Fruit fly (Drosophila melanogaster) whole organism, embryonic: ENCODE measurements around the gene aux.

Experiments
- Atf-2 ChIP-seq: fragments of 200-800 bp; sonication (Bioruptor generic); optimal IDR thresholded peaks from 2 replicates; lab custom pipeline; 2016; ENCODE audit warnings: missing biosample characterization, missing genetic modification characterization
- B-H1 ChIP-seq: fragments of 200-800 bp; sonication (Bioruptor generic); IDR thresholded peaks from 3 replicates; pipeline ENCODE4 v1.3.6; 2022; ENCODE audit warnings: missing biosample characterization, missing genetic modification characterization
- CG10431 ChIP-seq: fragments of 200-800 bp; sonication (Bioruptor generic); optimal IDR thresholded peaks from 3 replicates; lab custom pipeline; 2018; ENCODE audit warnings: missing biosample characterization, mild to moderate bottlenecking, missing genetic modification characterization
- CG11093 ChIP-seq: fragments of 200-800 bp; sonication (Bioruptor generic); IDR thresholded peaks from 3 replicates; pipeline ENCODE4 v1.3.6; 2022; ENCODE audit warnings: missing biosample characterization, missing genetic modification characterization
- CG11695 ChIP-seq: fragments of 200-800 bp; sonication (Bioruptor generic); IDR thresholded peaks from 3 replicates; pipeline ENCODE4 v1.3.6; 2022; ENCODE audit warnings: missing biosample characterization, missing genetic modification characterization
- CG12155 ChIP-seq: fragments of 200-800 bp; sonication (Bioruptor generic); optimal IDR thresholded peaks from 3 replicates; lab custom pipeline; 2016; ENCODE audit warnings: missing biosample characterization, missing genetic modification characterization
- CG13624 ChIP-seq: fragments of 200-800 bp; sonication (Bioruptor generic); optimal IDR thresholded peaks from 2 replicates; lab custom pipeline; 2016; ENCODE audit warnings: missing biosample characterization, missing genetic modification characterization
- CG14965 ChIP-seq: fragments of 200-800 bp; sonication (Bioruptor generic); optimal IDR thresholded peaks from 2 replicates; lab custom pipeline; 2016; ENCODE audit warnings: missing biosample characterization, missing genetic modification characterization, borderline replicate concordance
- CG15073 ChIP-seq: fragments of 200-800 bp; sonication (Bioruptor generic); optimal IDR thresholded peaks from 2 replicates; lab custom pipeline; 2016; ENCODE audit warnings: missing biosample characterization, missing genetic modification characterization
- CG16813 ChIP-seq: fragments of 200-800 bp; sonication (Bioruptor generic); IDR thresholded peaks from 3 replicates; pipeline ENCODE4 v1.3.6; 2022; ENCODE audit warnings: missing biosample characterization, missing genetic modification characterization; ENCODE audit not compliant: partially characterized antibody
- CG16863 ChIP-seq: fragments of 200-800 bp; sonication (Bioruptor generic); optimal IDR thresholded peaks from 3 replicates; lab custom pipeline; 2016; ENCODE audit warnings: missing biosample characterization, missing genetic modification characterization
- CG17328 ChIP-seq: fragments of 200-800 bp; sonication (Bioruptor generic); IDR thresholded peaks from 2 replicates; pipeline ENCODE4 v1.3.6; 2022; ENCODE audit warnings: missing biosample characterization, missing genetic modification characterization
- CG17361 ChIP-seq: fragments of 200-800 bp; sonication (Bioruptor generic); IDR thresholded peaks from 3 replicates; pipeline ENCODE4 v1.3.6; 2022; ENCODE audit warnings: missing biosample characterization, missing genetic modification characterization
- CG2889 ChIP-seq: fragments of 200-800 bp; sonication (Bioruptor generic); IDR thresholded peaks from 3 replicates; pipeline ENCODE4 v1.3.6; 2022; ENCODE audit warnings: missing biosample characterization, missing genetic modification characterization
- CG42726 ChIP-seq: fragments of 200-800 bp; sonication (Bioruptor generic); IDR thresholded peaks from 2 replicates; pipeline ENCODE4 v1.3.6; 2022; ENCODE audit warnings: missing biosample characterization, missing genetic modification characterization; ENCODE audit not compliant: partially characterized antibody
- CG4328 ChIP-seq: fragments of 200-800 bp; sonication (Bioruptor generic); optimal IDR thresholded peaks from 3 replicates; lab custom pipeline; 2017; ENCODE audit warnings: missing biosample characterization, missing genetic modification reagents, missing genetic modification characterization
- CG5953 ChIP-seq: fragments of 200-800 bp; sonication (Bioruptor generic); IDR thresholded peaks from 2 replicates; pipeline ENCODE4 v1.3.6; 2022; ENCODE audit warnings: missing biosample characterization, missing genetic modification characterization
- CG6272 ChIP-seq: fragments of 200-800 bp; sonication (Bioruptor generic); IDR thresholded peaks from 2 replicates; pipeline ENCODE4 v1.3.6; 2022; ENCODE audit warnings: missing biosample characterization, missing genetic modification characterization
- CG8388 ChIP-seq: fragments of 200-800 bp; sonication (Bioruptor generic); optimal IDR thresholded peaks from 2 replicates; lab custom pipeline; 2019; ENCODE audit warnings: missing biosample characterization, mild to moderate bottlenecking, missing genetic modification characterization, moderate library complexity
- CG8478 ChIP-seq: fragments of >200 bp; optimal IDR thresholded peaks from 2 replicates; lab custom pipeline; 2018
- CG8765 ChIP-seq: fragments of 200-800 bp; sonication (Bioruptor generic); IDR thresholded peaks from 2 replicates; pipeline ENCODE4 v1.3.6; 2022; ENCODE audit warnings: missing biosample characterization, missing genetic modification characterization
- CG9817 ChIP-seq: fragments of 200-800 bp; sonication (Bioruptor generic); optimal IDR thresholded peaks from 2 replicates; lab custom pipeline; 2018; ENCODE audit warnings: missing biosample characterization, mild to moderate bottlenecking, missing genetic modification characterization, moderate library complexity
- CG9932 ChIP-seq: fragments of 200-800 bp; sonication (Bioruptor generic); IDR thresholded peaks from 2 replicates; pipeline ENCODE4 v1.3.6; 2022; ENCODE audit warnings: missing biosample characterization, missing genetic modification characterization
- Camta ChIP-seq: fragments of 200-800 bp; sonication (Bioruptor generic); optimal IDR thresholded peaks from 2 replicates; lab custom pipeline; 2016; ENCODE audit warnings: missing biosample characterization, missing genetic modification characterization
- E2f1 ChIP-seq: fragments of 200-800 bp; sonication (Bioruptor generic); IDR thresholded peaks from 2 replicates; pipeline ENCODE4 v1.3.6; 2022; ENCODE audit warnings: missing biosample characterization, missing genetic modification characterization
- Elba2 ChIP-seq: fragments of 200-800 bp; sonication (Bioruptor generic); optimal IDR thresholded peaks from 3 replicates; lab custom pipeline; 2016; ENCODE audit warnings: missing biosample characterization, missing genetic modification characterization
- Ets65A ChIP-seq: fragments of 200-800 bp; sonication (Bioruptor generic); peaks from one replicate; lab custom pipeline; 2016; ENCODE audit warnings: missing biosample characterization, missing genetic modification characterization
- Gug ChIP-seq: fragments of 200-800 bp; sonication (Bioruptor generic); IDR thresholded peaks from 4 replicates; pipeline ENCODE4 v1.3.6; 2022; ENCODE audit warnings: missing biosample characterization, missing genetic modification characterization
- Tbp ChIP-seq: fragments of >200 bp; optimal IDR thresholded peaks from 2 replicates; lab custom pipeline; 2018; ENCODE audit warnings: missing biosample characterization, missing genetic modification characterization
- Vsx1 ChIP-seq: fragments of 200-800 bp; sonication (Bioruptor generic); optimal IDR thresholded peaks from 2 replicates; lab custom pipeline; 2017; ENCODE audit warnings: missing biosample characterization, mild to moderate bottlenecking, missing genetic modification characterization, missing genetic modification reagents
- Xrp1 ChIP-seq: fragments of 200-800 bp; sonication (Bioruptor generic); IDR thresholded peaks from 2 replicates; pipeline ENCODE4 v1.3.6; 2022; ENCODE audit warnings: missing biosample characterization, missing genetic modification characterization
- YL-1 ChIP-seq: fragments of 200-800 bp; sonication (Bioruptor generic); optimal IDR thresholded peaks from 3 replicates; lab custom pipeline; 2017; ENCODE audit warnings: missing biosample characterization, mild to moderate bottlenecking, missing genetic modification characterization
- bowl ChIP-seq: fragments of 200-800 bp; sonication (Bioruptor generic); IDR thresholded peaks from 2 replicates; pipeline ENCODE4 v1.3.6; 2022; ENCODE audit warnings: missing biosample characterization, missing genetic modification characterization
- cato ChIP-seq: fragments of 200-800 bp; sonication (Bioruptor generic); optimal IDR thresholded peaks from 2 replicates; lab custom pipeline; 2016; ENCODE audit warnings: missing biosample characterization, missing genetic modification characterization, borderline replicate concordance
- croc ChIP-seq: fragments of 200-800 bp; sonication (Bioruptor generic); conservative IDR thresholded peaks from 3 replicates; pipeline ENCODE4 v1.3.6; 2022; ENCODE audit warnings: missing biosample characterization, missing genetic modification characterization
- fd3F ChIP-seq: fragments of 200-800 bp; sonication (Bioruptor generic); optimal IDR thresholded peaks from 2 replicates; lab custom pipeline; 2018; ENCODE audit warnings: missing biosample characterization, mild to moderate bottlenecking, missing genetic modification characterization, moderate library complexity
- grau ChIP-seq: fragments of 200-800 bp; optimal IDR thresholded peaks from 3 replicates; lab custom pipeline; 2019; ENCODE audit warnings: missing biosample characterization, mild to moderate bottlenecking, missing genetic modification characterization, moderate library complexity
- her ChIP-seq: fragments of 200-800 bp; sonication (Bioruptor generic); optimal IDR thresholded peaks from 2 replicates; lab custom pipeline; 2016; ENCODE audit warnings: missing biosample characterization, missing genetic modification characterization
- jumu ChIP-seq: fragments of 200-800 bp; sonication (Bioruptor generic); optimal IDR thresholded peaks from 3 replicates; lab custom pipeline; 2016; ENCODE audit warnings: missing biosample characterization, missing genetic modification characterization
- kay ChIP-seq: fragments of 200-800 bp; sonication (Bioruptor generic); optimal IDR thresholded peaks from 2 replicates; lab custom pipeline; 2016; ENCODE audit warnings: missing biosample characterization, missing genetic modification characterization
- knrl ChIP-seq: fragments of 200-800 bp; sonication (Bioruptor generic); IDR thresholded peaks from 3 replicates; pipeline ENCODE4 v1.3.6; 2022; ENCODE audit warnings: missing biosample characterization, missing genetic modification characterization; ENCODE audit not compliant: partially characterized antibody
- lab ChIP-seq: fragments of 200-800 bp; sonication (Bioruptor generic); optimal IDR thresholded peaks from 3 replicates; lab custom pipeline; 2017; ENCODE audit warnings: missing biosample characterization, missing genetic modification characterization, mild to moderate bottlenecking, moderate library complexity, missing genetic modification reagents
- lov ChIP-seq, 2 experiments: fragments of 200-800 bp in 1 of 2; fragments of >200 bp in 1 of 2; sonication (Bioruptor generic) in 1 of 2; IDR thresholded peaks in 1 of 2; optimal IDR thresholded peaks in 1 of 2; 2 replicates in 1 of 2; 3 replicates in 1 of 2; pipeline versions ENCODE4 v1.3.6 to Lab custom; 2017 to 2022; ENCODE audit warnings: missing biosample characterization in 1 of 2, missing genetic modification characterization in 1 of 2
- mirr ChIP-seq: fragments of 200-800 bp; sonication (Bioruptor generic); optimal IDR thresholded peaks from 3 replicates; lab custom pipeline; 2018; ENCODE audit warnings: missing biosample characterization, mild to moderate bottlenecking, missing genetic modification characterization
- nom ChIP-seq: fragments of 200-800 bp; sonication (Bioruptor generic); optimal IDR thresholded peaks from 2 replicates; lab custom pipeline; 2017; ENCODE audit warnings: missing biosample characterization, missing genetic modification characterization, mild to moderate bottlenecking, moderate library complexity, missing genetic modification reagents
- pho ChIP-seq: fragments of 200-800 bp; sonication (Bioruptor generic); optimal IDR thresholded peaks from 2 replicates; lab custom pipeline; 2016; ENCODE audit warnings: missing biosample characterization, missing genetic modification characterization
- pros ChIP-seq: fragments of 200-800 bp; sonication (Bioruptor generic); optimal IDR thresholded peaks from 3 replicates; lab custom pipeline; 2019; ENCODE audit warnings: missing biosample characterization, mild to moderate bottlenecking, missing genetic modification characterization, moderate library complexity
- psq ChIP-seq: fragments of 200-800 bp; sonication (Bioruptor generic); optimal IDR thresholded peaks from 2 replicates; lab custom pipeline; 2017; ENCODE audit warnings: missing biosample characterization, missing genetic modification characterization
- shn ChIP-seq: fragments of 200-800 bp; sonication (Bioruptor generic); optimal IDR thresholded peaks from 3 replicates; lab custom pipeline; 2016; ENCODE audit warnings: missing biosample characterization, missing genetic modification characterization
- trem ChIP-seq: fragments of 200-800 bp; optimal IDR thresholded peaks from 3 replicates; lab custom pipeline; 2019; ENCODE audit warnings: missing biosample characterization, mild to moderate bottlenecking, missing genetic modification characterization, moderate library complexity

The aux gene

DNA sequence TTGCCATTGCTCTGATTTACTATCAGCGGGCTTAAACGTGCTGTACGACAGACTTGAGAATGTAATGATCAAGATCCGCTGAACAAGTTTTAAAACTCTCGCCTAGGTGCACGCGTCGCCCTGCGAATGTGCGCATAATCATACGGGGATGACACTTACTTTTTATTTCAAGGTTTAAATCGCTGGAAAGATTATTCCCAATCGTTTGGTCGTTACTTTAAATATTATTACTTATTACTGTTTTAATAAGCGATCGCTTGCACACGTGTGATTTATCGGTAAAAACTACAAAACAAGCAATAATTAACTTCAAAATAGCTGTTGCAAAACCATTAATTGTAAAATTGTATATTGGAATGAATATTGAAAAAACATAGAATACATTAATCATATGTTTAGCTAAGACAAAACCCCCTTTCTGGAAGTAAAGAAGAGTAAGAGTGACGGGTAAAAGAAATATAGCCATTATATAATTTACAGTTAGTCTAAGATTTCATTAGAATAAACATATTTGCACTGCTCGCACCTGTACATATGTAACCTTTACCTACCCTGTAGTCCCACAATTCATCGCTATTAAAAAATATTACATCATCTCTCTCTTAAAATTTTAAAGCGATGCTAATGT, 17.7 kb downstream of the aux start, which contains the start of gene DhpD (continued):
- TF ChIP-seq croc, result peak; percentile 42; the same call in 2 of the 3 replicates
- peak; percentile 78 for TF ChIP-seq Ets65A (GFP tag; lab: Kevin White, UChicago)
- TF ChIP-seq Tbp, result no peak
- TF ChIP-seq CG16863, result no peak
- peak; percentile 67; the same call in 1 of the 2 replicates for TF ChIP-seq CG6272 (GFP tag; lab: Robert Waterston, UW)
- TF ChIP-seq fd3F (GFP tag; lab: Kevin White, UChicago), result peak; percentile 55
- peak; percentile 65 for TF ChIP-seq nom (GFP tag; lab: Kevin White, UChicago)
- no peak for TF ChIP-seq Atf-2 (GFP tag; lab: Kevin White, UChicago)
- peak; percentile 76 for TF ChIP-seq Gug
- no peak for TF ChIP-seq lov (optimal IDR thresholded peaks at IDR 0.05; lab: Kevin White, UChicago)
- TF ChIP-seq lov (GFP tag; IDR thresholded peaks at IDR 0.05; lab: Robert Waterston, UW), result peak; percentile 78; the same call in 2 of the 3 replicates
- no peak for TF ChIP-seq CG8478 (lab: Kevin White, UChicago)
- no peak for TF ChIP-seq jumu (GFP tag; lab: Kevin White, UChicago)
- TF ChIP-seq CG8765, result 0 out of 2 replicates have a peak, but pooled peaks have one; percentile 35
- peak; percentile 63 for TF ChIP-seq CG12155
- no peak for TF ChIP-seq pros (GFP tag; lab: Kevin White, UChicago)
- TF ChIP-seq shn (GFP tag; lab: Kevin White, UChicago), result no peak
- TF ChIP-seq Xrp1, result peak; percentile 81
- peak; percentile 69; the same call in 1 of the 2 replicates for TF ChIP-seq E2f1 (GFP tag; lab: Robert Waterston, UW)
- TF ChIP-seq lab, result peak; percentile 85
- TF ChIP-seq her (GFP tag; lab: Kevin White, UChicago), result peak; percentile 28
- TF ChIP-seq knrl (GFP tag; lab: Robert Waterston, UW), result peak; percentile 85
- peak; percentile 18 for TF ChIP-seq psq
- peak; percentile 24; the same call in 1 of the 3 replicates for TF ChIP-seq CG2889 (GFP tag; lab: Robert Waterston, UW)
- TF ChIP-seq CG9932 (GFP tag; lab: Robert Waterston, UW), result peak; percentile 86
- TF ChIP-seq CG11695, result 0 out of 3 replicates have a peak, but pooled peaks have one; percentile 32
- TF ChIP-seq bowl (GFP tag; lab: Robert Waterston, UW), result no peak
- TF ChIP-seq CG16813 (GFP tag; lab: Robert Waterston, UW), result peak; percentile 83
- no peak for TF ChIP-seq kay (GFP tag; lab: Kevin White, UChicago)
- peak; percentile 46 for TF ChIP-seq B-H1 (GFP tag; lab: Robert Waterston, UW)
- TF ChIP-seq YL-1 (GFP tag; lab: Kevin White, UChicago), result no peak
- TF ChIP-seq CG17328 (GFP tag; lab: Robert Waterston, UW), result peak; percentile 80
- no peak for TF ChIP-seq Elba2 (GFP tag; lab: Kevin White, UChicago)
- no peak for TF ChIP-seq CG10431
- TF ChIP-seq CG9817, result peak; percentile 75
- TF ChIP-seq grau (tag; lab: Kevin White, UChicago), result peak; percentile 75
- TF ChIP-seq Vsx1 (GFP tag; lab: Kevin White, UChicago), result no peak
- TF ChIP-seq CG13624 (GFP tag; lab: Kevin White, UChicago), result peak; percentile 51
- peak; percentile 66 for TF ChIP-seq CG4328
- TF ChIP-seq CG8388 (GFP tag; lab: Kevin White, UChicago), result peak; percentile 43
- no peak for TF ChIP-seq CG14965 (GFP tag; lab: Kevin White, UChicago)
- peak; percentile 78 for TF ChIP-seq CG17361 (GFP tag; lab: Robert Waterston, UW)
- no peak for TF ChIP-seq cato (GFP tag; lab: Kevin White, UChicago)
- TF ChIP-seq CG5953 (GFP tag; lab: Robert Waterston, UW), result no peak
- peak; percentile 50 for TF ChIP-seq trem (tag; lab: Kevin White, UChicago)
- no peak for TF ChIP-seq CG15073 (GFP tag; lab: Kevin White, UChicago)
- TF ChIP-seq CG11093 (GFP tag; lab: Robert Waterston, UW), result peak; percentile 46; the same call in 1 of the 3 replicates
- TF ChIP-seq Camta (GFP tag; lab: Kevin White, UChicago), result peak; percentile 0
- TF ChIP-seq CG42726 (GFP tag; lab: Robert Waterston, UW), result peak; percentile 88; the same call in 1 of the 2 replicates
- peak; percentile 55 for TF ChIP-seq mirr
- peak; percentile 57 for TF ChIP-seq pho (GFP tag; lab: Kevin White, UChicago)
